Fruit fly (Drosophila melanogaster) whole organism, pupa: Measurements from ENCODE around the gene CG11617.

ENCODE experiments used
- CG10348 ChIP-seq: fragments of 200-800 bp; sonication (Bioruptor generic); IDR thresholded peaks from 2 replicates; pipeline ENCODE4 v1.3.6; 2022; ENCODE audit warnings: missing biosample characterization, missing genetic modification characterization
- CG12605 ChIP-seq: fragments of 200-800 bp; sonication (Bioruptor generic); IDR thresholded peaks from 2 replicates; pipeline ENCODE4 v1.3.6; 2022; ENCODE audit warnings: missing biosample characterization, missing genetic modification characterization
- CG13204 ChIP-seq: fragments of 200-800 bp; sonication (Bioruptor generic); optimal IDR thresholded peaks from 2 replicates; lab custom pipeline; 2018; ENCODE audit warnings: missing biosample characterization, mild to moderate bottlenecking, missing genetic modification characterization, moderate library complexity
- CG14655 ChIP-seq: fragments of 200-800 bp; sonication (Bioruptor generic); optimal IDR thresholded peaks from 3 replicates; lab custom pipeline; 2017; ENCODE audit warnings: mild to moderate bottlenecking, missing biosample characterization, missing genetic modification reagents, missing genetic modification characterization
- CG15710 ChIP-seq: fragments of 200-800 bp; sonication (Bioruptor generic); optimal IDR thresholded peaks from 2 replicates; lab custom pipeline; 2018; ENCODE audit warnings: missing biosample characterization, mild to moderate bottlenecking, missing genetic modification characterization, moderate library complexity
- CG17806 ChIP-seq: fragments of 200-800 bp; sonication (Bioruptor generic); optimal IDR thresholded peaks from 2 replicates; lab custom pipeline; 2018; ENCODE audit warnings: missing biosample characterization, mild to moderate bottlenecking, missing genetic modification characterization, moderate library complexity
- CG32121 ChIP-seq: fragments of 200-800 bp; sonication (Bioruptor generic); IDR thresholded peaks from 2 replicates; pipeline ENCODE4 v1.3.6; 2022; ENCODE audit warnings: missing biosample characterization, missing genetic modification characterization
- CG34367 ChIP-seq: fragments of 200-800 bp; sonication (Bioruptor generic); optimal IDR thresholded peaks from 2 replicates; lab custom pipeline; 2018; ENCODE audit warnings: missing biosample characterization, mild to moderate bottlenecking, missing genetic modification characterization
- CG4496 ChIP-seq: fragments of 200-800 bp; sonication (Bioruptor generic); IDR thresholded peaks from 3 replicates; pipeline ENCODE4 v1.3.6; 2022; ENCODE audit warnings: missing biosample characterization, missing genetic modification characterization
- CG8159 ChIP-seq: fragments of 200-800 bp; sonication (Bioruptor generic); optimal IDR thresholded peaks from 3 replicates; lab custom pipeline; 2018; ENCODE audit warnings: missing biosample characterization, mild to moderate bottlenecking, missing genetic modification characterization, moderate library complexity
- CG8301 ChIP-seq: fragments of 200-800 bp; sonication (Bioruptor generic); optimal IDR thresholded peaks from 2 replicates; lab custom pipeline; 2018; ENCODE audit warnings: missing biosample characterization, mild to moderate bottlenecking, missing genetic modification characterization
- CG9948 ChIP-seq: fragments of 200-800 bp; sonication (Bioruptor generic); optimal IDR thresholded peaks from 2 replicates; lab custom pipeline; 2018; ENCODE audit warnings: missing biosample characterization, mild to moderate bottlenecking, missing genetic modification characterization, moderate library complexity
- D1 ChIP-seq: fragments of 200-800 bp; sonication (Bioruptor generic); optimal IDR thresholded peaks from 2 replicates; lab custom pipeline; 2018; ENCODE audit warnings: missing biosample characterization, mild to moderate bottlenecking, missing genetic modification characterization, moderate library complexity
- EcR ChIP-seq: fragments of 200-800 bp; sonication (Bioruptor generic); optimal IDR thresholded peaks from 3 replicates; lab custom pipeline; 2019; ENCODE audit warnings: missing biosample characterization, missing genetic modification characterization, mild to moderate bottlenecking, moderate library complexity, missing genetic modification reagents
- Ets98B ChIP-seq: fragments of 200-800 bp; sonication (Bioruptor generic); IDR thresholded peaks from 2 replicates; pipeline ENCODE4 v1.3.6; 2022; ENCODE audit warnings: missing biosample characterization, missing genetic modification characterization
- Pif1A ChIP-seq: fragments of 200-800 bp; sonication (Bioruptor generic); optimal IDR thresholded peaks from 3 replicates; lab custom pipeline; 2016; ENCODE audit warnings: missing biosample characterization, missing genetic modification characterization
- Pif1B ChIP-seq: fragments of 200-800 bp; sonication (Bioruptor generic); optimal IDR thresholded peaks from 3 replicates; lab custom pipeline; 2016; ENCODE audit warnings: missing biosample characterization, missing genetic modification characterization
- Snoo ChIP-seq: fragments of 200-800 bp; sonication (Bioruptor generic); optimal IDR thresholded peaks from 3 replicates; lab custom pipeline; 2017; ENCODE audit warnings: missing biosample characterization, mild to moderate bottlenecking, missing genetic modification characterization, inconsistent platforms
- fd96Ca ChIP-seq: fragments of 200-800 bp; sonication (Bioruptor generic); IDR thresholded peaks from 3 replicates; pipeline ENCODE4 v1.3.6; 2022; ENCODE audit warnings: missing biosample characterization, missing genetic modification characterization
- gl ChIP-seq: fragments of 200-800 bp; sonication (Bioruptor generic); optimal IDR thresholded peaks from 2 replicates; lab custom pipeline; 2018; ENCODE audit warnings: missing biosample characterization, mild to moderate bottlenecking, missing genetic modification characterization
- rn ChIP-seq: fragments of 200-800 bp; sonication (Bioruptor generic); IDR thresholded peaks from 2 replicates; pipeline ENCODE4 v1.3.6; 2022; ENCODE audit warnings: missing biosample characterization, missing genetic modification characterization

The CG11617 gene

DNA sequence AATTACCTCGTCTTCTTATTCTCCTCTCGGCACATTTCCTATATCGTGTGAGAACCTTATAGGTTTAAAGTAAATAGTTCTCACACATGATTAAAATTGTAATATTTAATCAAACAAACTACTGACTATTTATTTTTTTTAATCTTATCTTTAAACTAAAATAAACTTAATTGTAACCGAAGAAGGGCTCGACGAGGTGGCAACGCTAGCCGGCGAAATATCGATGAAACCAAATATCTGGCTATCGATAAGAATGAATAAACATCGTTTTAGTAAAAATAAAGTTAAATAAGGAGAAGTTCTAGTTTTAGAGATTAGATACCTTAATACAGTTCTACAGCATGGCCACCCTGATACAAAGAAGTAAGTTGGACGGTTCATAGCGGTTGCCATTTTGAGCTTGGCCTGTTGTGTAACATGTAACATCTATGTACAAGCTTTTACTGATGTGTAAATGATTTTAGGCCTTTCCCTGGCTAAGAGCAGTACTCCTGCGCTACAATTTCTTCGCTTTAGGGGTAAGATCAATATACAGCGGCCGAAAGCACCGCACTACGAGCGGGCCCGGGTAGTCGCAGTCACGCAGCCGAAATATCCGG lies 3.5 kb downstream of the CG11617 start, which contains the start of gene mRpL10:
Gene mRpL10, plus strand, starts transcription at position 251 of the 599 bp plus-strand sequence.
- TF ChIP-seq CG13204 (GFP tag; lab: Kevin White, UChicago) (no peak), CG14655 (no peak), CG12605 (no peak), CG8301 (no peak), CG15710 (tag; lab: Kevin White, UChicago) (peak; percentile 11), Pif1B (GFP tag; lab: Kevin White, UChicago) (no peak), CG17806 (tag; lab: Kevin White, UChicago) (peak; percentile 9), EcR (GFP tag; lab: Kevin White, UChicago) (no peak)

DNA sequence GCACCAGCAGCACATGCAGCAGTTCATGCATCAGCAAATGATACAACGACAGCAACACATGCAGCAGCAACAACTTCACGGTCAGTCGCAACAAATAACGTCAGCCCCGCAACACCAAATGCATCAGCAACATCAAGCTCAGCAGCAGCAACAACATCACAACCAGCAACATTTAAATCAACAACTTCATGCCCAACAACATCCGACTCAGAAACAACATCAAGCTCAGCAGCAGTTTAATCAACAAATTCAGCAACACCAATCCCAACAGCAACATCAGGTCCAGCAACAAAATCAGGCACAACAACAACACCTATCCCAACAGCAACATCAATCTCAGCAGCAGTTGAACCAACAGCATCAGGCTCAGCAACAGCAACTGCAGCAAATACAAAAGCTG lies 11.4 kb downstream of the CG11617 start:
- TF ChIP-seq CG4496 (GFP tag; lab: Robert Waterston, UW): no peak
- no peak for TF ChIP-seq gl
- no peak for TF ChIP-seq fd96Ca (GFP tag; lab: Robert Waterston, UW)
- TF ChIP-seq Ets98B (GFP tag; lab: Robert Waterston, UW): no peak
- no peak for TF ChIP-seq CG32121
- no peak for TF ChIP-seq rn (GFP tag; lab: Robert Waterston, UW)
- no peak for TF ChIP-seq CG8301
- TF ChIP-seq CG15710 (tag; lab: Kevin White, UChicago): no peak
- no peak for TF ChIP-seq CG12605
- no peak for TF ChIP-seq D1 (tag; lab: Kevin White, UChicago)
- no peak for TF ChIP-seq EcR (GFP tag; lab: Kevin White, UChicago)
- TF ChIP-seq Snoo: no peak
- TF ChIP-seq CG17806 (tag; lab: Kevin White, UChicago): no peak
- TF ChIP-seq Pif1A (GFP tag; lab: Kevin White, UChicago): no peak

DNA sequence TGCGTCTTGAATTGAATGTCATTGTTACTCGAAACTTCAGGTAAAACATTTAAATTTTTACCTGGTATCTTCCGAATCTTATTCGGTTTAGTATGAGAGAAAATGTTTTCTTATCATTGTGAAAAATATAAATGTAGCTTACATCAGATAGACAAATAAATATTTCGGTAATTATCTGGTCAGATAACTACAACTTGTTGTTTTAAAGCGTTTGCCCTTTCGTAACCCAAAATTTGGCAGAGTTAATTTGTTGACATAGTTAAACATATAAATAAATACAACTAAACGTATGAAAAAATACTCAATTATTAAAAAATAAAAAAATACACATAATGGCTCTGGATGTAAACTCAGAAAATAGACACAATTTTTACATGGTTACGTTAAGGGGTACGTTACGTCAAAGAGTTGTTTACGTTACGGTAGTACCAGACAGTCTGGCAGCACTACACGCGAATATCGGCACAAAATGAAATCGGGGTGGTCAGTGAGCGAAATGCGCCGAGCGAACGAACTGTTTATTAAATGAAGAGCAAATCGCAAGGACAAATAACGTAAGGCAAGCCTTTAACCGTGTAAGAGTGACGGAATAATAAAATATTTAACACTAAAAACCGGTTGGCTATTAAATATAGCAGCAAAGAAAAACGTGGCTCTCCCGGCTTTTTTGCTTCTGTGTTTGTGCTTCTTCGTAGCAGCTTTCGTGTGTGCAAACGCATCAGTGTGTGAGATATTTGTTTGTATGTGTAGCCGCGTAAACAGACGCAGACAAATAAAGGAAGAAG lies 24.5 kb downstream of the CG11617 start:
- TF ChIP-seq EcR (GFP tag; lab: Kevin White, UChicago): peak; percentile 82
- no peak for TF ChIP-seq CG13204 (GFP tag; lab: Kevin White, UChicago)
- no peak for TF ChIP-seq CG12605
- TF ChIP-seq CG4496 (GFP tag; lab: Robert Waterston, UW): peak; percentile 57

DNA sequence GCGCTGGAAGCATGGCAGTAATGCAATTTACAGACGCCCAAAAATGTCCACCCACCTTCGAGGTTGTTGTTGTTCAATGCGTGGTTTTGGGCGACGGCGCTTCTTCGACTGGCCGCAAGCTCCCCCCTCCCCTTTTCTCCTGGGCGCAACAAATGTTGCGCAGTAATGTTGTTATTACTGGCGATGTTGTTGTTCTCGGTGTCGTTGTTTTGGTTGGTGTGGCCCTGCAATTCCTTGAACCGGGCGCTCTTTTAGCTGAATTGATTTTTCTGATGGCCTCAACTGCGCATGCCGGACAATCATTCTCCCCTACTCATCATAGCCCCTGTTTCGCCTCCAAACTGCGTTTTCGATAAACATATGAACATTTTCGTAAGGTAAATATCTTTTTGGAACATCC lies 26.1 kb downstream of the CG11617 start:
- TF ChIP-seq fd96Ca (GFP tag; lab: Robert Waterston, UW) (no peak), Pif1B (GFP tag; lab: Kevin White, UChicago) (no peak), CG15710 (tag; lab: Kevin White, UChicago) (no peak), Snoo (no peak), D1 (tag; lab: Kevin White, UChicago) (no peak), CG12605 (no peak)
- TF ChIP-seq, all 21 proteins: peak for 0

DNA sequence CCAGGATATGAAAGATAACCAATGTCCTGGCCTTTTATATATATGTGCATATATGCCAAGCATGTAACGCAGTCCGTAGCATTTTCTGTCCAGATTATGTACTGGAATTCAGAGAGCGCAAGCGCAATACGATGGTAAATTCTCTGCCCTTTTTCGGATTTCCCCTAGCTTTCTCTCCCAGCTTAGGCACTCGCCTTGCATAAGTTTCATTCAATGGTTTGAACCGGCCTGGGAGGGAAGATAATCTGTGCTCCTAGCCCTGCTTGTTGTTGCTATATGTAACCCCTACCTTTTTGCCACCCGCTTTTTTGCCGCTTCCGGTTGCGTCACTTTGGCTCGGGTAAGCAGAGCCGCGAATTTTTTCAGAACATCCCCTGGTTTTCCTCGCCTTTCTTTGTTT lies 28.0 kb downstream of the CG11617 start:
- TF ChIP-seq CG34367 (no peak), CG10348 (GFP tag; lab: Robert Waterston, UW) (no peak), D1 (tag; lab: Kevin White, UChicago) (no peak), CG14655 (no peak), gl (no peak), CG32121 (no peak), Pif1A (GFP tag; lab: Kevin White, UChicago) (no peak), CG8301 (no peak)

DNA sequence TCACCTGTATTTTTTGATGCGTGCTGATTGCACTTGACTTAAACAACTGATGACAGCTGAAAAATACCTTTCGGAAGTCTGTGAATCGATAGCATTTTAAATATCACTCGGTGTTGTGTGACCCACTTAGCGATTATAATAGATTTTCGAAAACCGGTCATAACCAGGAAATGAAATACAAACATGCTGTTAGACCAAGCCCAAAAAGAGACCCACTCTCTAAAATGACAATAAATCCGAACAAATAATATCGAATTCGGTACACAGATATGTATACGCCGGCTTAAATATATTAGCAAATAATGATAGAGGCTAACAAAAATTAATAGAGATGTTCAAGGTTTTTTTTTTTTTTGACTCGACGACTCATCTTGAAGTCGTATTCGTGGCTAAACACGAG lies 31.4 kb downstream of the CG11617 start:
- TF ChIP-seq gl (no peak), CG8301 (no peak), CG10348 (GFP tag; lab: Robert Waterston, UW) (no peak), EcR (GFP tag; lab: Kevin White, UChicago) (no peak), rn (GFP tag; lab: Robert Waterston, UW) (no peak), CG4496 (GFP tag; lab: Robert Waterston, UW) (no peak), Snoo (no peak)
- TF ChIP-seq, all 21 proteins: peak for 0

DNA sequence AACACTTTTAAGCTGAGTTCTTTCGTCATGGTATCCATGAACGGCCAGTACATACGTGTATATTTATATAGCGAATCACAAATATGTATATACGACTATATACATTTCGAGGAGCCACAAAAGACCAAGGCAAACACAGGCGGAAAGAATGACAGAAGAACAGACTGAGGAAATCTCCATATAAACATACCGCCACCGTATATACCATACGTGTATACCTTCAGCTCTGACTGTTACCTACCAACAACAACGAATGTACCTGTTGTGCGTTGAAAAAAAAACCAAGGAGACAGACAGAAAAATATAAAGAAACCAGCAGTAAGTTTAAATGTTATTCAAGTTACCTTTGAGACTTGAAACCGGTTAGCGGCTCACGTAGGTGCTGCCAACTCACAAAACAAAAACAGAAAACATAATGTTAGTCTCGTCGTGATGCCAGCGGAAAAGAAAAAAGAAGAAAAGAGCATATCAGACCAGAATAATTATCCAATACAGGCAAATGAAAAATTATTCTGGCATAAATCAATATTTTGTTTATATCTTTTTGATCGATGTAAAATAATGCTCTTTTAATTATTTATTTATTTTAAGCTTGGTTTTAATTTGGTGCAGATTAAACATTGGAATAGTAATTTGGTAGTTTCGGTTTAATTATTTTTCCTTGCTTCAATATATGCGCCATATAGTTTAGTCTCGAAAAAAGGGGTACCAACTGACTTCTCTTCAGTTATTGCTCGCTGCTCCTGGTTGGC lies 35.4 kb downstream of the CG11617 start:
- TF ChIP-seq CG10348 (GFP tag; lab: Robert Waterston, UW) (no peak), CG17806 (tag; lab: Kevin White, UChicago) (peak; percentile 22), gl (peak; percentile 52), CG12605 (peak; percentile 55; the same call in 1 of the 2 replicates), CG8159 (peak; percentile 23), CG13204 (GFP tag; lab: Kevin White, UChicago) (peak; percentile 45), Snoo (peak; percentile 38), CG15710 (tag; lab: Kevin White, UChicago) (peak; percentile 48), CG4496 (GFP tag; lab: Robert Waterston, UW) (no peak), fd96Ca (GFP tag; lab: Robert Waterston, UW) (no peak), D1 (tag; lab: Kevin White, UChicago) (no peak), EcR (GFP tag; lab: Kevin White, UChicago) (peak; percentile 80), CG8301 (peak; percentile 14), Pif1B (GFP tag; lab: Kevin White, UChicago) (peak; percentile 54), rn (GFP tag; lab: Robert Waterston, UW) (no peak), Pif1A (GFP tag; lab: Kevin White, UChicago) (peak; percentile 32), Ets98B (GFP tag; lab: Robert Waterston, UW) (no peak), CG32121 (no peak), CG9948 (tag; lab: Kevin White, UChicago) (peak; percentile 36), CG14655 (no peak), CG34367 (peak; percentile 37)
